Worm (Caenorhabditis elegans) whole organism, L2 larva: ENCODE data around the gene C09B8.8.

ENCODE experiments used
- C34F6.9 ChIP-seq: fragments of 150-350 bp; optimal IDR thresholded peaks from 2 replicates; lab custom pipeline; 2014; ENCODE audit warnings: missing biosample characterization, missing genetic modification characterization
- F13H6.1 ChIP-seq: sonication (generic microtip); optimal IDR thresholded peaks from 2 replicates; lab custom pipeline; 2016; ENCODE audit warnings: missing genetic modification characterization, missing compliant biosample characterization
- R02D3.7 ChIP-seq: fragments of 150-350 bp; optimal IDR thresholded peaks from 2 replicates; lab custom pipeline; 2014; ENCODE audit warnings: missing biosample characterization, missing genetic modification characterization
- Y55F3AM.14 ChIP-seq: fragments of 200-800 bp; sonication (Bioruptor generic); optimal IDR thresholded peaks from 2 replicates; lab custom pipeline; 2018; ENCODE audit warnings: mild to moderate bottlenecking, missing genetic modification characterization, missing compliant biosample characterization
- alr-1 ChIP-seq: fragments of 150-350 bp; optimal IDR thresholded peaks from 2 replicates; lab custom pipeline; 2014; ENCODE audit warnings: missing biosample characterization, missing genetic modification characterization
- ama-1 ChIP-seq: fragments of 150-350 bp; optimal IDR thresholded peaks from 2 replicates; lab custom pipeline; 2018; ENCODE audit warnings: inconsistent platforms
- ceh-16 ChIP-seq: fragments of 150-350 bp; optimal IDR thresholded peaks from 2 replicates; lab custom pipeline; 2014; ENCODE audit warnings: missing biosample characterization, missing genetic modification characterization
- ceh-82 ChIP-seq: fragments of 150-350 bp; optimal IDR thresholded peaks from 2 replicates; lab custom pipeline; 2014; ENCODE audit warnings: missing biosample characterization, missing genetic modification characterization
- crh-2 ChIP-seq: sonication (generic microtip); optimal IDR thresholded peaks from 2 replicates; lab custom pipeline; 2017; ENCODE audit warnings: missing biosample characterization, missing genetic modification characterization
- egl-27 ChIP-seq: sonication (generic microtip); optimal IDR thresholded peaks from 3 replicates; lab custom pipeline; 2017; ENCODE audit warnings: missing biosample characterization, missing genetic modification reagents, missing genetic modification characterization
- elt-1 ChIP-seq: fragments of 150-350 bp; optimal IDR thresholded peaks from 2 replicates; lab custom pipeline; 2014; ENCODE audit warnings: missing biosample characterization, missing genetic modification characterization
- gmeb-1 ChIP-seq: fragments of 150-350 bp; optimal IDR thresholded peaks from 2 replicates; lab custom pipeline; 2014; ENCODE audit warnings: missing biosample characterization, missing genetic modification characterization
- lin-13 ChIP-seq: fragments of 150-350 bp; optimal IDR thresholded peaks from 2 replicates; lab custom pipeline; 2014; ENCODE audit warnings: missing biosample characterization, missing genetic modification reagents, missing genetic modification characterization
- lsy-2 ChIP-seq, 2 experiments: fragments of 150-350 bp in 1 of 2; sonication (generic microtip) in 1 of 2; optimal IDR thresholded peaks; 2 replicates each; lab custom pipeline; 2014 to 2017; ENCODE audit warnings: missing biosample characterization in 2 of 2, missing genetic modification characterization in 2 of 2
- mab-5 ChIP-seq: fragments of 150-350 bp; optimal IDR thresholded peaks from 2 replicates; lab custom pipeline; 2014; ENCODE audit warnings: missing biosample characterization, missing genetic modification characterization
- mbf-1 ChIP-seq: sonication (generic microtip); optimal IDR thresholded peaks from 2 replicates; lab custom pipeline; 2017; ENCODE audit warnings: missing biosample characterization, missing genetic modification characterization
- mdl-1 ChIP-seq, 2 experiments: fragments of 150-350 bp in 1 of 2; sonication (generic microtip) in 1 of 2; optimal IDR thresholded peaks; 2 replicates each; lab custom pipeline; 2017; ENCODE audit warnings: missing biosample characterization in 2 of 2, missing genetic modification characterization in 2 of 2
- nhr-10 ChIP-seq: sonication (generic microtip); optimal IDR thresholded peaks from 2 replicates; lab custom pipeline; 2017; ENCODE audit warnings: missing biosample characterization, missing genetic modification characterization
- nhr-11 ChIP-seq: fragments of 150-350 bp; optimal IDR thresholded peaks from 2 replicates; lab custom pipeline; 2014; ENCODE audit warnings: missing biosample characterization, missing genetic modification characterization
- nhr-129 ChIP-seq: fragments of 150-350 bp; optimal IDR thresholded peaks from 2 replicates; lab custom pipeline; 2014; ENCODE audit warnings: missing biosample characterization, missing genetic modification characterization
- nhr-21 ChIP-seq: fragments of 150-350 bp; optimal IDR thresholded peaks from 2 replicates; lab custom pipeline; 2014; ENCODE audit warnings: missing biosample characterization, missing genetic modification characterization
- nhr-25 ChIP-seq: fragments of 150-350 bp; sonication (generic microtip); optimal IDR thresholded peaks from 3 replicates; lab custom pipeline; 2014; ENCODE audit warnings: missing biosample characterization, missing genetic modification characterization
- nhr-77 ChIP-seq: fragments of 150-350 bp; optimal IDR thresholded peaks from 2 replicates; lab custom pipeline; 2014; ENCODE audit warnings: missing biosample characterization, missing genetic modification characterization
- peb-1 ChIP-seq: fragments of 150-350 bp; optimal IDR thresholded peaks from 2 replicates; lab custom pipeline; 2014; ENCODE audit warnings: missing biosample characterization, missing genetic modification characterization
- sma-9 ChIP-seq, 2 experiments: fragments of 150-350 bp in 1 of 2; sonication (generic microtip) in 1 of 2; optimal IDR thresholded peaks; 2 replicates each; lab custom pipeline; 2014 to 2016; ENCODE audit warnings: missing genetic modification characterization in 2 of 2, mild to moderate bottlenecking in 1 of 2, missing biosample characterization in 1 of 2, missing compliant biosample characterization in 1 of 2, missing genetic modification reagents in 1 of 2, moderate library complexity in 1 of 2
- unc-39 ChIP-seq: fragments of 150-350 bp; optimal IDR thresholded peaks from 2 replicates; lab custom pipeline; 2014; ENCODE audit warnings: missing biosample characterization, missing genetic modification characterization
- unc-55 ChIP-seq: fragments of 150-350 bp; sonication (generic microtip); optimal IDR thresholded peaks from 3 replicates; lab custom pipeline; 2014; ENCODE audit warnings: missing biosample characterization, missing genetic modification reagents, missing genetic modification characterization
- unc-62 ChIP-seq: fragments of 150-350 bp; optimal IDR thresholded peaks from 2 replicates; lab custom pipeline; 2014; ENCODE audit warnings: missing biosample characterization, missing genetic modification reagents, missing genetic modification characterization
- zag-1 ChIP-seq: fragments of 150-350 bp; optimal IDR thresholded peaks from 2 replicates; lab custom pipeline; 2014; ENCODE audit warnings: missing biosample characterization, missing genetic modification characterization
- ztf-11 ChIP-seq: sonication (generic microtip); optimal IDR thresholded peaks from 2 replicates; lab custom pipeline; 2017; ENCODE audit warnings: missing biosample characterization, missing genetic modification characterization
- ztf-4 ChIP-seq: fragments of 150-350 bp; optimal IDR thresholded peaks from 2 replicates; lab custom pipeline; 2014; ENCODE audit warnings: missing biosample characterization, missing genetic modification characterization

The C09B8.8 gene

ce11 chrX:6015096-6015495, at the start of gene C09B8.8:
C09B8.8 (plus strand) TSS chrX:6015492.
- no peak for TF ChIP-seq ceh-82 (tag; lab: Kevin White, UChicago)
- peak; percentile 35 for TF ChIP-seq nhr-25 (tag; lab: Kevin White, UChicago)

DNA sequence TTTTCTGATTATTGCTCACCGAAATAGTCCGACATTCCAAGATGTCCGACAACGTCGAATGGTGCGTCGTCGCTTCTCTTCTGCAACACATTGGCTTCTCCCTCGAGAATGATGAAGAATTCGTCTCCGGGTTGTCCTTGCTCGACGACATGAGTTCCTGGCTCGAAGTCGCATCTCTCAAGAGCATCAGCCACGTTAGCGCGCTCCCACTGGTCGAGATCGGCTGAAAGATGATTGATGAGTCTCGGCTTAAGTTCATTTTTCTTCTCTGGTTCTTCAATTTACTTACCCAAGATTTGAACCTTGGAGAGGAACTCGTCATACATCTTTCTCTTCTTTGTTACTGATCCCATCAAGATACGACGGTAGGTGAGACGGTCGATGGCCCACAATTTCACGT, 43.1 kb upstream of the C09B8.8 start:
- TF ChIP-seq peb-1 (tag; lab: Kevin White, UChicago) (no peak), mab-5 (tag; lab: Kevin White, UChicago) (peak; percentile 40)

DNA sequence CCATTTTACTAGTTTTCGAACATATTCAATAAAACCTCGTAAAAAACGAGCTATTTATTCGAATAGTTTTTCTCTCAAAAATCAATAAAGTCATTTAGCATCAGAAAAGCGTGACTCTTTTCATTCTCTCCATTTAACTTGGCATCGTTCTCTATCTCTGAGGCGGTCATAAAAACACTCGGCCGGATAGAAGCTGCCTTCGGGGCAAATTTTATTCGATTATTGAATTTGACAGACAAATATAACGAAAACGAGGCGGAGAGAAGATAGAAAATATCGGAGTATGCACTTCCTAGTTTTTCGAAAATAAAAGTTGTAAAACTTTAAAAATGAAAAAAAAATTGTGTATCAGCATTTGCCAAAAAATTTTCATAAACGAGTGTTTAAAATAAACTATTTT, 40.1 kb upstream of the C09B8.8 start:
- TF ChIP-seq C34F6.9 (tag; lab: Kevin White, UChicago) (peak; percentile 3), crh-2 (peak; percentile 8), elt-1 (tag; lab: Kevin White, UChicago) (no peak)

DNA sequence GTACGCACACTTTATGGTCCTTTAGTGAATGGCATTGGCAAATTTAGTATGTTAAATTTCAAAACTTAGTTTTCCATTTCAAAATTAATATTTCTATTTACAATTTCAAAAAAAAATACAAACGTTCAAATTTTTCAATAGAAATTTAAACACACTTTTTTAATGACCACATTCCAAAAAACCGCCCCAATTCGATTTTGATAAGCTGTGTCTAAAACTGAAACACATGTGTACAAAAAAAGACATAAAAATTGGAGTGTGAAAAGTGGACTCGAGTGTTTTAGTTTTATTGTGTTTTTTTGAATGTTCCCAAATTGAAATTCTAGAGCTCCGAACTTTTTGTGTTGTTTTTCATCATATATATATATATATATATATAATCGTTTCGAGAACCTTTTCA, 39.6 kb upstream of the C09B8.8 start:
- TF ChIP-seq nhr-21 (tag; lab: Kevin White, UChicago): no peak

DNA sequence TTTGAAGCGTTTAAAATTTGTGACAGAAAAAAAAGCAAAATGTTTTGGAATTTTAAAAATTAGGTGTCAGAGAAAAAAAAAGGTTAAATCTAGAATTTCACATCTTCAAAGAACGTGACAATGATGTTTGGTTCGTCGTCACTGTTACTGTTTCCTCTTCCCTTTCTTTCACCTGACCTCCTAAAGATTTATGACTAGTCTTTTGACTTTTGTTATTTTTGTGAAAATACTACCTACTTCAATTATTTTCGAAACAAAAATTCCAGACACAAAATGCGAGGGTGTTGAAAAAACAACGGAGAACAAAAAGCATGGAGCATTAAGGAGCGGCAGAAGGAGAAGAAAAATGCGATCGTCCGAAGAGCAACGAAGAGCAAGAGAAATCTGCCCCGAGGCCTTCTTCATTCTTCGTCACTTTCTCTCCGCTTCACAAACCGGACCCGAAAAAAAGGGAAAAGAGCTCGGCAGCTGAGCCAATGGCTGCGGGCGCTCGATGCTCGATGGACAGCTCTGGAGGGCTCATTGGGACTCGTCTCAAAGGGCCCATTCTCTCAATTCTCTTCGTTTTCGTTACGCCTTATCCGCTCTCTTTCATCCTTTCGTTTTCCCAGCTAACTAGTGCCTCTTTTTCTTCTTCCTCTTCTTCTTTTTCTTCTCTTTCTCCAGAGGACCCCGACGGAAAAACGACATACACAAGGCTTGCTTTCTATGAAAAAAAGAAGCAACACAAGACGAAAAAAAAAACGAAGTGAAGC, 38.9 kb upstream of the C09B8.8 start:
- TF ChIP-seq peb-1 (tag; lab: Kevin White, UChicago): no peak
- peak; percentile 39 for TF ChIP-seq egl-27 (tag; lab: Kevin White, UChicago)
- peak; percentile 27 for TF ChIP-seq unc-55
- peak; percentile 58 for TF ChIP-seq zag-1 (tag; lab: Kevin White, UChicago)
- TF ChIP-seq C34F6.9 (tag; lab: Kevin White, UChicago): peak; percentile 39
- peak; percentile 4 for TF ChIP-seq ztf-4 (tag; lab: Kevin White, UChicago)
- peak; percentile 35 to 60 for TF ChIP-seq lsy-2 (tag; optimal IDR thresholded peaks at IDR 0.05; lab: Kevin White, UChicago)
- TF ChIP-seq unc-62 (GFP tag; lab: Kevin White, UChicago): no peak
- TF ChIP-seq mab-5 (tag; lab: Kevin White, UChicago): peak; percentile 49
- TF ChIP-seq nhr-25 (tag; lab: Kevin White, UChicago): peak; percentile 39
- no peak for TF ChIP-seq nhr-21 (tag; lab: Kevin White, UChicago)
- peak; percentile 54 for TF ChIP-seq nhr-129
- peak; percentile 54 for TF ChIP-seq F13H6.1 (tag; lab: Kevin White, UChicago)

- TF ChIP-seq egl-27 (tag; lab: Kevin White, UChicago): no peak
- TF ChIP-seq peb-1 (tag; lab: Kevin White, UChicago): no peak
- TF ChIP-seq ceh-16 (tag; lab: Kevin White, UChicago): no peak
- no peak for TF ChIP-seq unc-39 (tag; lab: Kevin White, UChicago)
- TF ChIP-seq mdl-1 (tag; optimal IDR thresholded peaks at IDR 0.05; lab: Kevin White, UChicago): no peak
- no peak for TF ChIP-seq R02D3.7 (tag; lab: Kevin White, UChicago)
- TF ChIP-seq nhr-25 (tag; lab: Kevin White, UChicago): no peak
- no peak for TF ChIP-seq ztf-11 (tag; lab: Kevin White, UChicago)
- TF ChIP-seq nhr-11 (tag; lab: Kevin White, UChicago): no peak
- no peak for TF ChIP-seq elt-1 (tag; lab: Kevin White, UChicago)
- no peak for TF ChIP-seq crh-2
- no peak for TF ChIP-seq ama-1 (lab: Kevin White, UChicago)
- no peak for TF ChIP-seq mbf-1 (tag; lab: Kevin White, UChicago)
- no peak for TF ChIP-seq alr-1
- TF ChIP-seq nhr-77: no peak
- TF ChIP-seq lin-13 (GFP tag; lab: Kevin White, UChicago): no peak
- no peak for TF ChIP-seq Y55F3AM.14
- no peak for TF ChIP-seq nhr-10
- no peak for TF ChIP-seq gmeb-1 (tag; lab: Kevin White, UChicago)
- no peak for TF ChIP-seq sma-9 (GFP tag; optimal IDR thresholded peaks at IDR 0.05; lab: Kevin White, UChicago)
- no peak for TF ChIP-seq sma-9 (tag; optimal IDR thresholded peaks at IDR 0.05; lab: Kevin White, UChicago)
Measured at ce11 chrX:5977754-5978153, 37.5 kb upstream of the C09B8.8 start, which contains the start of gene kin-2. kin-2 (minus strand) TSS chrX:5977854.
